Worm (Caenorhabditis elegans): ENCODE data around the gene F56A4.3.
"Not testable (repeated sequence)": the region's sequence is repeated elsewhere in the genome, so short reads cannot be mapped to it uniquely, and the experiment has no call there.

The F56A4.3 gene

DNA sequence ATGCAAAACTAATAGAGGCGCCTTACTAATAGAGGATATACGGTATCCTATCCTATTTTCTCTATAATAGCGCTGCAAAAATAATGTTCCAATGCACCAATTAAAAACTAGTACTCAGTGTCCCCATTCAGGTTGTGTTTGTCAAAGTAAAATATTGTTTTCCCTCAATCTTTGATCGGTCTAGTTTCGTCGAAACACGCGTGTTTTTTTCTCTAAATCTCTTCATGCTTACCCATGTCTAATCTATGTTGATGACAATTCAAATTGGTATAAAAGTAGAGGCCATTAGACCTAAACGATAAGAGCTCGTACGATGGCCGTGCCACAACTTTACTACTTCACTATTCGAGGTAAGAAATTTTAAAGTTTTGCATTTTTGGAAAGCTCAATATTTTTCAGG lies at the start of gene F56A4.3:
F56A4.3 (plus strand) TSS at position 301 of the 400 bp plus-strand sequence.
- not testable (repeated sequence) for TF ChIP-seq flt-1 (GFP tag; IDR thresholded peaks at IDR 0.05); klf-2 (GFP tag; conservative IDR thresholded peaks at IDR 0.05); ztf-29 (GFP tag; IDR thresholded peaks at IDR 0.05)

- not testable (repeated sequence) for TF ChIP-seq ztf-23 (GFP tag; IDR thresholded peaks at IDR 0.05); klf-2 (GFP tag; conservative IDR thresholded peaks at IDR 0.05); med-1 (GFP tag; optimal IDR thresholded peaks at IDR 0.05; ENCODE audit: insufficient read depth)
Observed at ce11 chrV:2407214-2407613, 46.0 kb upstream of the F56A4.3 start, which contains the start of gene str-265. Gene str-265 (minus strand): TSS chrV:2407314.

DNA sequence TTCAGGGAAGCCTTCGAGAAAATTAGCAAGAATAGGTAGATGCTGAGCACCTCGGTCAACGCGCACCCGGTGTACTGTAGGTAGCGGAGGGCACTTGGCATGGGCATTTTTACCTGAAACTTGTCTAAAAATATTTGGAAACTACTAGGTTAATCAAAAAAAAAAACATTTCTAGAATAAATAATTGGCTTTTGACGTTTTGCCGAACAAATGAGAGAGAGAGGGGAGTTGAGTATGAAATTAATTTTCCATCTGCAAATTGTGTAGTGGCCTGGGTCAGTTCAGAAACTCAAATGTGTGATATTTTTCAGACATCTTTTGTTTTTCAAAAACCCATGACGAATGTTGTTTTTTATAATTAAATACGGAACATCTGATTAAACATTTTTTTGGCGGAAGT lies 25.2 kb upstream of the F56A4.3 start, which contains the start of gene str-119:
str-119 (minus strand) TSS at position 101 of the 400 bp plus-strand sequence.
- not testable (repeated sequence) for TF ChIP-seq klf-2 (GFP tag; conservative IDR thresholded peaks at IDR 0.05); ztf-29 (GFP tag; IDR thresholded peaks at IDR 0.05); cog-1 (tag; optimal IDR thresholded peaks at IDR 0.05)

Measured in whole organism, midembryonic.